In the genomic region with DNA sequence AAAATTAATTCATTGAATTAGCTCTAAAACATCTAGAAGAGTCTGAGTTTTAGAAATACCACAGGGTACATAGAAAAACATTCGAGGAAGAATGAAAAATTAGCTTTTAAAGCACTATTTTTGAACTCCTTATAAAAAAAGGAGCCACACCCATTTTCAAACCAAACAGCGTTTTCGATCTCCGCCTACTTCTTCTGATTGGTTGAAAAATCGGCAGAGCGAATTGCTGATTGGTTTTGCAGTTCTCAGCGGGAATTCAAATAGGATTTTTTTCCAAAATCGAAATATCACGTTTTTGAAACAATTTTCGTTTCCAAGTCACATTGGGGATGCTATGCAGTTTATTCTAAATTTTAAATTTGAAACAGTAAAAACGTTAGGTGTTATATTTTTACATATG, we compare ENCODE assay signal across 3 worm cellular contexts.
TF ChIP-seq lines count a peak whose summit lies in the region.

No protein-coding gene starts in this region.

TF ChIP-seq in whole organism, L1 larva, 84 proteins besides CTCF, POLR2A, EP300 and RAD21:
- TF ChIP-seq efl-1 (optimal IDR thresholded peaks at IDR 0.05; lab: Kevin White, UChicago): no peak
- TF ChIP-seq efl-1 (GFP tag; optimal IDR thresholded peaks at IDR 0.05 in 1 of 2; lab: Kevin White, UChicago): peak; percentile 38 to 70
- TF ChIP-seq tlp-1 (tag; optimal IDR thresholded peaks at IDR 0.05; lab: Kevin White, UChicago): no peak
TF ChIP-seq in whole organism, L1 larva: peak in this region for 1.

TF ChIP-seq in whole organism, L3 larva, 47 proteins besides CTCF, POLR2A, EP300 and RAD21:
- peak; percentile 94 for TF ChIP-seq nfya-1 (tag; optimal IDR thresholded peaks at IDR 0.05; lab: Kevin White, UChicago; ENCODE audit: insufficient read depth)
- TF ChIP-seq fos-1 (tag; optimal IDR thresholded peaks at IDR 0.05; lab: Kevin White, UChicago): no peak
TF ChIP-seq in whole organism, L3 larva: peak in this region for 1.

TF ChIP-seq in whole organism, late embryonic, 69 proteins besides CTCF, POLR2A, EP300 and RAD21:
- TF ChIP-seq ztf-16 (tag; optimal IDR thresholded peaks at IDR 0.05; lab: Kevin White, UChicago): no peak
- TF ChIP-seq nfya-1 (tag; optimal IDR thresholded peaks at IDR 0.05; lab: Kevin White, UChicago): peak; percentile 39
TF ChIP-seq in whole organism, late embryonic: peak in this region for 1.
